Fruit fly (Drosophila melanogaster): ENCODE data around the gene MFS10.

Gene MFS10

DNA sequence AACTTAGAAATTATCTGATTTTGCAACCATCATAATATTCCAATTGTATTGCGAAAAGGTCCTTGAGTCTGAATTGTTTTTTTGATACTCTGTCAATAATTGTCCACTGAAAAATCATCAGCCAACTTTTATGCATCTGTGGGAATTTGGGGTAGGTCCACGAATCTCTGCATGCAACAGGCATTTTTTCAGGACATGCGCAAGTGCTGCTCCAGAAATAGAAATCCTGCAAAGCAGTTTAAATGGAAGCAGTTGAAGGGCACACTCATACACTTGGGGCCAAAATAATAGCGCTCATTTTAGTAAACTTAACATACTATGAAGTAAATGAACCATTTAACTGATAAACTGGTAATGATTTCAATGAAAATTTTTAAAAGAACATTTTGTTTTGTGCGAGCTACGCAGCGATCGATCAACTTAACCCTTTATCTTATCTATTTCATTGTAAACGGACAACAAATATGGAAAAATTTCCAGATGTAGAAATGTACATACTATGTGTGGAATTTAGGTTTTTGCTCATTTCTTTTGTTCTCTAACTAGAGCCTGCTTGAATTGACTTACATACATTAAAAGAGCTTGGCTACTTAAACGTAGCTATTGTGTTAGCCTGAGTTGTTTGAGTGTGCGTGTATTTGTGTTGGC, 1.5 kb downstream of the MFS10 start (continued):
- no peak for TF ChIP-seq CG11456 (GFP tag; IDR thresholded peaks at IDR 0.05)
- TF ChIP-seq tup (GFP tag; optimal IDR thresholded peaks at IDR 0.05), result no peak
- 0 out of 2 replicates have a peak, but pooled peaks have one; percentile 30 for TF ChIP-seq chm (GFP tag; IDR thresholded peaks at IDR 0.05)
- no peak for TF ChIP-seq pfk (GFP tag; optimal IDR thresholded peaks at IDR 0.05)
- no peak for TF ChIP-seq HLH4C (GFP tag; IDR thresholded peaks at IDR 0.05; ENCODE audit: partially characterized antibody)
- peak; percentile 25 for TF ChIP-seq CG16863 (GFP tag; optimal IDR thresholded peaks at IDR 0.05)
- peak; percentile 1 for TF ChIP-seq CG6813 (GFP tag; optimal IDR thresholded peaks at IDR 0.05)
- peak; percentile 12 for TF ChIP-seq CG17802 (tag; optimal IDR thresholded peaks at IDR 0.05)
- no peak for TF ChIP-seq CG31388 (GFP tag; optimal IDR thresholded peaks at IDR 0.05)
- peak in 1 of 2 experiments; percentile 74 for TF ChIP-seq Hr51 (GFP tag; optimal IDR thresholded peaks at IDR 0.05)
- no peak for TF ChIP-seq Tbp (GFP tag; optimal IDR thresholded peaks at IDR 0.05)
- peak; percentile 48 for TF ChIP-seq Asciz (GFP tag; optimal IDR thresholded peaks at IDR 0.05)
- no peak for TF ChIP-seq CG7987 (GFP tag; optimal IDR thresholded peaks at IDR 0.05)
- TF ChIP-seq nerfin-1 (tag; optimal IDR thresholded peaks at IDR 0.05), result peak; percentile 92
- TF ChIP-seq mirr (GFP tag; optimal IDR thresholded peaks at IDR 0.05), result peak; percentile 61
- TF ChIP-seq Opbp (GFP tag; IDR thresholded peaks at IDR 0.05; ENCODE audit: partially characterized antibody), result no peak
- TF ChIP-seq HmgZ (tag; optimal IDR thresholded peaks at IDR 0.05), result peak; percentile 56
- TF ChIP-seq HLH3B (GFP tag; IDR thresholded peaks at IDR 0.05), result no peak
- peak; percentile 53 for TF ChIP-seq CG9817 (tag; optimal IDR thresholded peaks at IDR 0.05)
- 0 out of 2 replicates have a peak, but pooled peaks have one; percentile 39 for TF ChIP-seq CG14014 (GFP tag; IDR thresholded peaks at IDR 0.05)
- TF ChIP-seq BtbVII (GFP tag; optimal IDR thresholded peaks at IDR 0.05), result peak; percentile 58
- no peak for TF ChIP-seq gfzf (GFP tag; optimal IDR thresholded peaks at IDR 0.05)
- TF ChIP-seq CG14710 (tag; optimal IDR thresholded peaks at IDR 0.05), result peak; percentile 76
- peak; percentile 62 for TF ChIP-seq Fer2 (tag; optimal IDR thresholded peaks at IDR 0.05)
- peak; percentile 83 for TF ChIP-seq dmrt99B (tag; optimal IDR thresholded peaks at IDR 0.05)
- peak; percentile 80 for TF ChIP-seq CG10147 (GFP tag; optimal IDR thresholded peaks at IDR 0.05)
- no peak for TF ChIP-seq aop (GFP tag; IDR thresholded peaks at IDR 0.05)
- TF ChIP-seq CG14050 (GFP tag; IDR thresholded peaks at IDR 0.05), result peak; percentile 28; the same call in 1 of the 3 replicates
- TF ChIP-seq CG33557 (GFP tag; optimal IDR thresholded peaks at IDR 0.05), result peak; percentile 70
- no peak for TF ChIP-seq knrl (GFP tag; IDR thresholded peaks at IDR 0.05; ENCODE audit: partially characterized antibody)
- TF ChIP-seq bbx (GFP tag; IDR thresholded peaks at IDR 0.05; ENCODE audit: partially characterized antibody), result no peak
- peak; percentile 52 for TF ChIP-seq CG8281 (tag; optimal IDR thresholded peaks at IDR 0.05)
- peak; percentile 85 for TF ChIP-seq CG11504 (tag; optimal IDR thresholded peaks at IDR 0.05)
- no peak for TF ChIP-seq ftz-f1 (GFP tag; optimal IDR thresholded peaks at IDR 0.05)
- no peak; the same call in 1 of the 2 replicates for TF ChIP-seq sob (GFP tag; IDR thresholded peaks at IDR 0.05)
- TF ChIP-seq tx (GFP tag; optimal IDR thresholded peaks at IDR 0.05), result peak; percentile 65
- TF ChIP-seq bowl (GFP tag; IDR thresholded peaks at IDR 0.05), result no peak
- peak; percentile 81 for TF ChIP-seq CG9727 (GFP tag; optimal IDR thresholded peaks at IDR 0.05)
- peak; percentile 36 for TF ChIP-seq HmgD (GFP tag; optimal IDR thresholded peaks at IDR 0.05)
- peak in 2 of 3 experiments; percentile 37 to 82 for TF ChIP-seq lola (GFP tag; optimal IDR thresholded peaks at IDR 0.05)
- TF ChIP-seq lbe (GFP tag; optimal IDR thresholded peaks at IDR 0.05), result no peak
- peak; percentile 56 for TF ChIP-seq schlank (tag; optimal IDR thresholded peaks at IDR 0.05)
- TF ChIP-seq CG31224 (GFP tag; IDR thresholded peaks at IDR 0.05), result no peak
- TF ChIP-seq CG12219 (GFP tag; optimal IDR thresholded peaks at IDR 0.05), result peak; percentile 78
- peak; percentile 55 for TF ChIP-seq shn (GFP tag; optimal IDR thresholded peaks at IDR 0.05)
- 0 out of 2 replicates have a peak, but pooled peaks have one; percentile 28 for TF ChIP-seq ap (GFP tag; IDR thresholded peaks at IDR 0.05)
- peak; percentile 73 for TF ChIP-seq CG17385 (GFP tag; optimal IDR thresholded peaks at IDR 0.05)
- peak; percentile 62 for TF ChIP-seq CG6689 (GFP tag; IDR thresholded peaks at IDR 0.05)

Data from whole organism, embryonic.